Fruit fly (Drosophila melanogaster) whole organism, prepupa: ENCODE data around the gene dpr14.

Experiments used
- CG11762 ChIP-seq: fragments of 200-800 bp; sonication (Bioruptor generic); optimal IDR thresholded peaks from 3 replicates; lab custom pipeline; 2016; ENCODE audit warnings: missing biosample characterization, missing genetic modification characterization; ENCODE audit not compliant: insufficient read depth
- CG34406 ChIP-seq: fragments of 200-800 bp; sonication (Bioruptor generic); optimal IDR thresholded peaks from 3 replicates; lab custom pipeline; 2016; ENCODE audit warnings: missing biosample characterization, missing genetic modification characterization
- CG4318 ChIP-seq: fragments of 200-800 bp; sonication (Bioruptor generic); optimal IDR thresholded peaks from 3 replicates; lab custom pipeline; 2017; ENCODE audit warnings: missing biosample characterization, mild to moderate bottlenecking, missing genetic modification characterization
- CG6163 ChIP-seq: fragments of 200-800 bp; sonication (Bioruptor generic); IDR thresholded peaks from 3 replicates; pipeline ENCODE4 v1.3.6; 2022; ENCODE audit warnings: missing biosample characterization, missing genetic modification characterization
- CG9139 ChIP-seq: fragments of 200-800 bp; sonication (Bioruptor generic); optimal IDR thresholded peaks from 3 replicates; lab custom pipeline; 2017; ENCODE audit warnings: missing biosample characterization, mild to moderate bottlenecking, missing genetic modification characterization
- Gug ChIP-seq: fragments of 200-800 bp; sonication (Bioruptor generic); IDR thresholded peaks from 2 replicates; pipeline ENCODE4 v1.3.6; 2022; ENCODE audit warnings: missing biosample characterization, missing genetic modification characterization
- Hr4 ChIP-seq: fragments of 200-800 bp; sonication (Bioruptor generic); optimal IDR thresholded peaks from 3 replicates; lab custom pipeline; 2016; ENCODE audit warnings: missing biosample characterization, missing genetic modification characterization
- OdsH ChIP-seq: fragments of 200-800 bp; sonication (Bioruptor generic); optimal IDR thresholded peaks from 3 replicates; lab custom pipeline; 2016; ENCODE audit warnings: missing biosample characterization, missing genetic modification characterization
- Sox102F ChIP-seq: fragments of 200-800 bp; sonication (Bioruptor generic); optimal IDR thresholded peaks from 2 replicates; lab custom pipeline; 2016; ENCODE audit warnings: missing biosample characterization, mild to moderate bottlenecking, missing genetic modification characterization
- achi ChIP-seq: fragments of 200-800 bp; sonication (Bioruptor generic); optimal IDR thresholded peaks from 3 replicates; lab custom pipeline; 2016; ENCODE audit warnings: missing biosample characterization, missing genetic modification characterization
- cyc ChIP-seq: fragments of 200-800 bp; sonication (Bioruptor generic); optimal IDR thresholded peaks from 3 replicates; lab custom pipeline; 2016; ENCODE audit warnings: missing biosample characterization, missing genetic modification characterization
- topi ChIP-seq: fragments of 200-800 bp; sonication (Bioruptor generic); optimal IDR thresholded peaks from 3 replicates; lab custom pipeline; 2016; ENCODE audit warnings: missing biosample characterization, missing genetic modification characterization

DNA sequence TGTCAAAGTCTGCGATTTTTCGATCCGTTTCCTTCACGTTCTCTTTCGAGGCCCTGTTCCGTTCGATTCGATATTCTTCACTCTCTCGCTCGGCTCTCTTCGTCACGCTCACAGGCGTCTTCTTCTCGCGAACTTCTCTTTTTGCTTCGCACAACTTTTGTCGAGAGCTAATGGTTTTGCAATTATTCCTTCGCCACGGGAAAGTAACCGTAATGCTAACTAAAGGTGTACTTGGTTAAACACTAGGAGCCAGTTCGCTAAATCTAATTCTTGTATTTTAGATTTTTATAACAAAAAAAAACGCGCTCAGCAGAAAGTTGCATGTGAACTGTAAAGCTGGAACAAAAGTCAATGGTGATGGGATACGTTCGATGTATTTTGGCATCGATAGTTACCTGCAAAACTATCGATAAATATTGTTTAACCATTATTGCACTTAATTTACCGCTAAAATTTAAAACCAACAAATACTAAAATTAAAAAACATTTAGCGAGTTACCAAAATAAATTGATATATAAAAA lies 23.0 kb upstream of the dpr14 start, which contains the start of gene mahe:
- TF ChIP-seq CG6163 (GFP tag; lab: Robert Waterston, UW) (no peak), cyc (GFP tag; lab: Kevin White, UChicago) (no peak), CG4318 (GFP tag; lab: Kevin White, UChicago) (no peak), Hr4 (GFP tag; lab: Kevin White, UChicago) (no peak), achi (GFP tag; lab: Kevin White, UChicago) (no peak), Gug (GFP tag; lab: Robert Waterston, UW) (no peak), CG34406 (GFP tag; lab: Kevin White, UChicago) (no peak), topi (GFP tag; lab: Kevin White, UChicago) (no peak), CG11762 (GFP tag; lab: Kevin White, UChicago) (no peak), CG9139 (GFP tag; lab: Kevin White, UChicago) (no peak), OdsH (GFP tag; lab: Kevin White, UChicago) (no peak), Sox102F (no peak)
